Worm (Caenorhabditis elegans): ENCODE results near the gene srh-113.

srh-113 gene

ce11 chrV:17212743-17213142 lies at the start of gene srh-113:
srh-113 (plus strand) TSS chrV:17213043.
- TF ChIP-seq gei-17 (GFP tag; optimal IDR thresholded peaks at IDR 0.05) (no peak), nfya-1 (tag; optimal IDR thresholded peaks at IDR 0.05; ENCODE audit: borderline replicate concordance, insufficient read depth) (no peak), ceh-58 (GFP tag; IDR thresholded peaks at IDR 0.05) (no peak), akir-1 (GFP tag; optimal IDR thresholded peaks at IDR 0.05) (no peak), egrh-3 (GFP tag; IDR thresholded peaks at IDR 0.05) (no peak), ceh-40 (GFP tag; IDR thresholded peaks at IDR 0.05) (no peak), sdz-38 (tag; optimal IDR thresholded peaks at IDR 0.05) (no peak), sptf-2 (GFP tag; optimal IDR thresholded peaks at IDR 0.05) (no peak), attf-5 (GFP tag; optimal IDR thresholded peaks at IDR 0.05) (no peak), let-607 (tag; optimal IDR thresholded peaks at IDR 0.05) (no peak)

DNA sequence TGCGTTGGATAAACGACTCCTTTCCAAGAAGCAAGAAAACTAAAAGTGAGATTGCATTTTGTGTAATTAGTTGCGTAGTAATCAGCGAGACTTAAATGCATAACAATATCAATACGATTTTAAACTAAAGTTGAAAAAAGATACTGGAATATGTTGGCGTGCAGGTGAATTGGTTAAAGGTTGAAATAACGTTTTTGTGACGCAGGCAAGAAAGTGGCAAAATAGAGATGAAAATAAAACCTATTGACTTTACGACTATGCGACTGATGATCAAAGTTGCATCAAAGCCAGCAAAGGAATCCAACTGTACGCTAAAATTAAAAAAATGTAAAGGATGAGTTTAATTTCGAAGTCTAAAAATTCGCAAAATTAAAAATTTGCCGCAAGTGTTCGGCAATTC lies 47.4 kb upstream of the srh-113 start, which contains the start of gene srh-102:
srh-102 (minus strand) TSS at position 101 of the 400 bp plus-strand sequence.
- TF ChIP-seq ztf-25 (GFP tag; IDR thresholded peaks at IDR 0.05) (no peak), aptf-3 (GFP tag; IDR thresholded peaks at IDR 0.05) (no peak), fkh-3 (tag; optimal IDR thresholded peaks at IDR 0.05) (no peak)

DNA sequence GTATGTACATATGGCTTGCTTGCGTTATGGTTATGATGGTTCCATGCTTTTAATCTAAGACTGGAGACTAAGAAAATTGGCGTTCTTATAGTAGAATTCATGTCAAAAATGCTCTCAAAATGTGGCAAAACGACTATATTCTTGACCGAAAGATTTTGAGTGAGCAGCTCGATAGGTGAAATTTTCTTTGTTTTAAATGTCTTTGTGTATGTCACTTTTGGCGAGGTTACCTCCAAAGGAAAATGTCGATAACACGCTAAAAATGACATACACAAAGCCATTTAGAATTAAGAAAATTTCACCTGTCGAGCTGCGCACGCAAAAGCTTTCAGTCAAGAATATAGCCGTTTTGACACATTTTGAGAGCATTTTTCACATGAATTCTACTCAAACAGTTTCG lies 45.4 kb upstream of the srh-113 start, which contains the start of gene srz-66:
srz-66 (minus strand) TSS at position 101 of the 400 bp plus-strand sequence.
- no peak for TF ChIP-seq hsf-1 (GFP tag; IDR thresholded peaks at IDR 0.05)
- TF ChIP-seq ceh-40 (GFP tag; IDR thresholded peaks at IDR 0.05): no peak
- TF ChIP-seq ztf-22 (GFP tag; optimal IDR thresholded peaks at IDR 0.05): no peak
- no peak for TF ChIP-seq ama-1 (optimal IDR thresholded peaks at IDR 0.05)
- TF ChIP-seq ama-1 (GFP tag; optimal IDR thresholded peaks at IDR 0.05): no peak
- no peak for TF ChIP-seq let-607 (tag; optimal IDR thresholded peaks at IDR 0.05)
- no peak for TF ChIP-seq snpc-1.3 (tag; optimal IDR thresholded peaks at IDR 0.05; ENCODE audit: insufficient read depth)
- TF ChIP-seq dox-1 (GFP tag; IDR thresholded peaks at IDR 0.05): no peak

ce11 chrV:17170822-17171221 lies 42.0 kb upstream of the srh-113 start, which contains the start of gene srw-51:
srw-51 (minus strand) TSS chrV:17170922.
- TF ChIP-seq lir-1 (GFP tag; conservative IDR thresholded peaks at IDR 0.05): no peak
- no peak for TF ChIP-seq F57A8.1 (GFP tag; optimal IDR thresholded peaks at IDR 0.05)
- TF ChIP-seq efl-1 (GFP tag; optimal IDR thresholded peaks at IDR 0.05): no peak
- TF ChIP-seq Y95B8A.8 (GFP tag; IDR thresholded peaks at IDR 0.05): no peak
- TF ChIP-seq somi-1 (GFP tag; optimal IDR thresholded peaks at IDR 0.05): no peak
- no peak for TF ChIP-seq die-1 (tag; optimal IDR thresholded peaks at IDR 0.05)
- no peak for TF ChIP-seq F33H1.4 (GFP tag; IDR thresholded peaks at IDR 0.05)
- no peak for TF ChIP-seq ztf-22 (GFP tag; optimal IDR thresholded peaks at IDR 0.05)
- TF ChIP-seq nfya-2 (GFP tag; IDR thresholded peaks at IDR 0.05): no peak
- no peak for TF ChIP-seq athp-1 (tag; optimal IDR thresholded peaks at IDR 0.05)
- no peak for TF ChIP-seq Y67H2A.10 (GFP tag; conservative IDR thresholded peaks at IDR 0.05)
- TF ChIP-seq egl-44 (GFP tag; IDR thresholded peaks at IDR 0.05): no peak
- TF ChIP-seq dox-1 (GFP tag; IDR thresholded peaks at IDR 0.05): no peak
- TF ChIP-seq egrh-3 (GFP tag; IDR thresholded peaks at IDR 0.05): no peak
- no peak for TF ChIP-seq zfh-2 (GFP tag; conservative IDR thresholded peaks at IDR 0.05)
- no peak for TF ChIP-seq K12H6.12 (tag; optimal IDR thresholded peaks at IDR 0.05)
- TF ChIP-seq cebp-2 (GFP tag; IDR thresholded peaks at IDR 0.05): no peak
- TF ChIP-seq F39B2.1 (GFP tag; IDR thresholded peaks at IDR 0.05): no peak
- no peak for TF ChIP-seq sea-2 (GFP tag; IDR thresholded peaks at IDR 0.05)
